Worm (Caenorhabditis elegans) whole organism, L3 larva: ENCODE data around the gene slcf-1.

Source experiments
- daf-12 ChIP-seq: fragments of 150-350 bp; optimal IDR thresholded peaks from 2 replicates; lab custom pipeline; 2014; ENCODE audit warnings: missing biosample characterization, missing genetic modification reagents, missing genetic modification characterization
- nhr-12 ChIP-seq: fragments of 150-350 bp; optimal IDR thresholded peaks from 2 replicates; lab custom pipeline; 2014; ENCODE audit warnings: missing biosample characterization, missing genetic modification characterization

ce11 chrX:10553048-10553447, 24.0 kb downstream of the slcf-1 start:
- TF ChIP-seq nhr-12 (tag; lab: Kevin White, UChicago) (no peak), daf-12 (tag; lab: Kevin White, UChicago) (no peak)
